Worm (Caenorhabditis elegans) whole organism, L4/young adult: ENCODE results near the gene F49H12.3.

Source experiments
- W03F9.2 ChIP-seq: fragments of 150-350 bp; optimal IDR thresholded peaks from 2 replicates; lab custom pipeline; 2014; ENCODE audit warnings: missing biosample characterization, missing genetic modification characterization
- him-1 ChIP-seq: sonication (generic microtip); optimal IDR thresholded peaks from 2 replicates; lab custom pipeline; 2016; ENCODE audit warnings: missing genotype, missing genetic modification reagents, missing genetic modification characterization, missing compliant biosample characterization

DNA sequence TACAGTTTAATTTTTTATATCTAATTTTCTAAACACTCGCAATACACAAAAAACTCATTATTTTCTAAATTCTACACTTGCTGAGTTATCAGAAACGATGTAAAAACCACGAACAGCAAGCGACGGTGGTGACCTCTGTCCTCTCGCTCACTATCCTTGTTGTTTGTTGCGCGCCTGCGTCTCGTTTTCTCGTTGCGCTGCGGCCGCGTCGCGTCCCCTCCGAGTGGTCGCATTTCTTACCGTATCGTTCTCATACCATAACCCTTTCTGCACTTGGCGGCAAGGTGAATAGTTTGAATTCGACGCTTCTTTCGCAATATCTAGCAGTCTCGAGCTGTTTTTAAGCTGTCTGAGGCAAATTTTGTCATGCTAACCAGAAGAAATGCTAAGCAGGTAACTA lies 5.3 kb downstream of the F49H12.3 start, which contains the start of gene lsy-2:
- TF ChIP-seq W03F9.2 (no peak), him-1 (tag; lab: Kevin White, UChicago) (no peak)
